Worm (Caenorhabditis elegans): ENCODE measurements around the gene B0524.6.

Gene B0524.6

DNA sequence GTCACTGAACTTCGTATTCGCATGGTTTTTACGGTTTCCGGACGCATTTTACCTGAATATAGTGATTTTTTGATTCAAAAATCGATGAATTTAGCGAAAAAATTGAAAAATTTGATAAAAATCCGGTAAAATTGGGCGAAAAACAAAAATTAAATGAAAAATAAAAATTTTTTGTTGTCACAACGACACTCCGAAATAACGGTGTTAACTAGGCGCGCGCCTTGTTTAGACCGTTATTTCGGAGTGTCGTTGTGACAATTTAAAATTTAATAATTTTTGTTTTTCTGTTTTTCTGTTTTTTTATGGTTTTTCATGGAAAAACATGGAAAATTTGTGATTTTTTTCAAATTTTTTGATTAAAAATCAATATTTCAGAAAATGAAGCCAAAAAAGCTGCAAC lies at the start of gene B0524.6, which contains the start of gene pqn-41:
TSS of gene B0524.6 (minus strand) at position 52 of the 400 bp plus-strand sequence.
TSS of gene pqn-41 (plus strand) at position 370 of the 400 bp plus-strand sequence.
- TF ChIP-seq W03F9.2 (tag; optimal IDR thresholded peaks at IDR 0.05) = peak; percentile 86
- no peak for TF ChIP-seq dao-5 (tag; optimal IDR thresholded peaks at IDR 0.05)

DNA sequence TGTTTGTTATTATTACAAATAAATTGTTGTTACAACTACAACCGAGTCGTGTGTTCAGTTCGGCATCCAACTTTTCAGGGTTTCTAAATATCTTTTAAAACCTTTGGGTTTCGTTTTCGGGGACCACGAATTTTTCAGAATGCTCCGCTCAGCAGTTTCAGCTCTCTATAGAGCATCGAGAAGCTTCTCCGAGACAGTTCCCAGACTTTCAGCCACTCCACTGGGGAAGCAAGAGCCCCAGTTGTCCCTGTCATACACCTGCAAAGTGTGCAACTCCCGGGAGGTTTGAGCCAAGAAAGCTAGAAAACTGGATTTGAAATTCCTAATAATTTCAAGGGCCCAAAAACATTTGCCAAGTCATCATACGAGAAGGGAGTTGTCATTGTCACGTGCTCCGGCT lies 45.9 kb upstream of the B0524.6 start, which contains the start of gene F53A3.7:
TSS of gene F53A3.7 (plus strand) at position 139 of the 400 bp plus-strand sequence.
- no peak for TF ChIP-seq him-1 (tag; optimal IDR thresholded peaks at IDR 0.05)

DNA sequence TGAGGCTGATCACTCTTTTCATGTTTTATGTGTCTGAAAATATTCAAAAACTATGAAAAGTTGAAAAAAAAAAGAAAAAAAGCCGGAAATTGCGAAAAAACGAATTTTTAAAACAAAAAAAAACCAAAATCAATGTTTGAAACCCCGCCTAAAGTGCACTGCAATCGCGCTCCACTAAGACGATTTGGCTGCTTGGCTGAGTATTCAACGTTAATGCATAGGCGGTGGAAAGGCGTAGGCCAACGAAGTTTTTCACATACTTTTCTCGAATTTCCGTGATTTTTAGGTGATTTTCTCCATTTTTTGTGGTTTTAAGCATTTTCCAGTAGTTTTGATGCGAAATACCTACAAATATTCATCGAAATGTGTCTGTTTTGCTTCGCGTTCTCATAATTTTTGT lies 44.8 kb upstream of the B0524.6 start, which contains the start of the genes polh-1 and rps-22:
TSS of gene polh-1 (minus strand) at position 34 of the 400 bp plus-strand sequence.
TSS of gene rps-22 (plus strand) at position 300 of the 400 bp plus-strand sequence.
- TF ChIP-seq dao-5 (tag; optimal IDR thresholded peaks at IDR 0.05) (no peak), him-1 (tag; optimal IDR thresholded peaks at IDR 0.05) (no peak), W03F9.2 (tag; optimal IDR thresholded peaks at IDR 0.05) (peak; percentile 94)

DNA sequence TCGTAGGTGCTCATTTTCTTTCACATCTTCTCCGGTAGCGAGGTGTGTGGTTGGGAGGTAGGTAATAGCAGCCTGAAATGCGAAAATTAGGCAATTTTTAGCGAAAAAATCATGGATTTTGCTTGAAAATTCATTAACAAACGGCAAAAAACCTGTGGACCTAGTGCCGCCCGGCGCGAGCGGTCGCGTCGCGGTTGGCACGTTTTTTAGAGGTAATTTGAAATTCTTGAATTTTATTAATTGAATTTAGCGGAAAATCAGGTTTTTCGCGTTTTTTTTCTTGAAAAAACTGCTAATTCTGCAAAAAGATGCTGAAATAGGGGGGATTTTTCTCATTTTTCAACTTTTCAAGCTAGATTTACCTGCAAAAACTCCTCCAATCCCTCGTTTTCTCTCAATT lies 43.9 kb upstream of the B0524.6 start:
- no peak for TF ChIP-seq him-1 (tag; optimal IDR thresholded peaks at IDR 0.05)
- TF ChIP-seq dao-5 (tag; optimal IDR thresholded peaks at IDR 0.05) = no peak
- TF ChIP-seq W03F9.2 (tag; optimal IDR thresholded peaks at IDR 0.05) = no peak

DNA sequence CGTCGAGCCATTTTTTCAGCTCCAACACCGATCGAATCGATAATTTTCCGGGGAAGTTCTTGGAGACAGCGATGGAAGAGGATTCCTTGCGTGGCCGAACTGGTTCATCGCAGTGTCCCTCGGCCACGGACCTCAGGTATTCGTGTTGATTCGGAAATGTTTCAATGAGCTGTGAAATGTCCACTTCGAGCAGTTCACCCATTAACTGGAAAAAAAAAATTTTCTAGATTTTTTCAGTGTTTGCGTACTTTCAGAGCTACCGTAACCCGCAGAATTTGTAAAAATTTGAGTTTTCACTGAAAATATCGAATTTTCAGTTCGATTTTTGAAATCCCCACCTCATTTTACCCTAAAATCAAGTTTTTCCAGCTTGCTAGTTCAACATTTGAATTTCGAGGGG lies 42.4 kb upstream of the B0524.6 start:
- no peak for TF ChIP-seq dao-5 (tag; optimal IDR thresholded peaks at IDR 0.05)
- no peak for TF ChIP-seq W03F9.2 (tag; optimal IDR thresholded peaks at IDR 0.05)
- no peak for TF ChIP-seq him-1 (tag; optimal IDR thresholded peaks at IDR 0.05)

DNA sequence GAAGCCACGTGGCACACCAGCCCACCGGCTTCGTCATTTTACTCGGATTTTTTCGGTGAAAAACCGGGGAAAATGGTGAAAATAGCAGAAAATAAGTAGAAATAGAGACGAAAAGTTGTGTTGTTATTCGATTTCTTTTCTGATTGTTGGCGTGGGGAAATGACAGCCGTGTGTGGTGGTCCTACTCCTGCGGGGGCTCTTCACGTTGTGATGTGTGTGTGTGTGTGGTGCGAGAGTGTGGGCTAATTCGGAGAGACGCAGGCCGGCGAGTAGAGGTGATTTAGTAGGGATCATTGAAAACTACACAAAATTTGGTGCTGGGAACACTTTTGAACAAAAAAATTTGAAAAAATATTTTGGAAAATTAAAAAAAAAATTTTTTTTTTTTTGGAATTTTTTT lies 38.0 kb upstream of the B0524.6 start, which contains the start of gene F53A3.1:
TSS of gene F53A3.1 (minus strand) at position 150 of the 400 bp plus-strand sequence.
- no peak for TF ChIP-seq dao-5 (tag; optimal IDR thresholded peaks at IDR 0.05)
- no peak for TF ChIP-seq him-1 (tag; optimal IDR thresholded peaks at IDR 0.05)
- TF ChIP-seq W03F9.2 (tag; optimal IDR thresholded peaks at IDR 0.05) = no peak

DNA sequence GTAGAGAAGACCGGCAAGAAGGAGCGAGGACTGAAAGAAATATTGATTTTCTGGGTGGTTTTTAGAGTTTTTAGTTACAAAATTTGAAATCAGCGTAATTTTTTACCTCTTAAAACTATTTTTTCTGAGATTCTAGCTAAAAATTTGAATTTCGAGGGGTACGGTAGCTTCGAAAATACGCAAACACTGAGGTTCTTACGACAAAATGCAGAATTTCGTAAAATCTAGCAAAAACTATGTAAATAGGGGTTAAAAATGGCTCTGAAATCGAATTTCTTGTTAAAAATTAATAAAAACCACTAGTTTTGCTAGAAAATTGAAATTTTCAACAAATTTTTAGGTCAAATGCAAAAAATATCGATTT lies 34.2 kb upstream of the B0524.6 start:
- TF ChIP-seq him-1 (tag; optimal IDR thresholded peaks at IDR 0.05) = no peak
- no peak for TF ChIP-seq dao-5 (tag; optimal IDR thresholded peaks at IDR 0.05)
- no peak for TF ChIP-seq W03F9.2 (tag; optimal IDR thresholded peaks at IDR 0.05)

DNA sequence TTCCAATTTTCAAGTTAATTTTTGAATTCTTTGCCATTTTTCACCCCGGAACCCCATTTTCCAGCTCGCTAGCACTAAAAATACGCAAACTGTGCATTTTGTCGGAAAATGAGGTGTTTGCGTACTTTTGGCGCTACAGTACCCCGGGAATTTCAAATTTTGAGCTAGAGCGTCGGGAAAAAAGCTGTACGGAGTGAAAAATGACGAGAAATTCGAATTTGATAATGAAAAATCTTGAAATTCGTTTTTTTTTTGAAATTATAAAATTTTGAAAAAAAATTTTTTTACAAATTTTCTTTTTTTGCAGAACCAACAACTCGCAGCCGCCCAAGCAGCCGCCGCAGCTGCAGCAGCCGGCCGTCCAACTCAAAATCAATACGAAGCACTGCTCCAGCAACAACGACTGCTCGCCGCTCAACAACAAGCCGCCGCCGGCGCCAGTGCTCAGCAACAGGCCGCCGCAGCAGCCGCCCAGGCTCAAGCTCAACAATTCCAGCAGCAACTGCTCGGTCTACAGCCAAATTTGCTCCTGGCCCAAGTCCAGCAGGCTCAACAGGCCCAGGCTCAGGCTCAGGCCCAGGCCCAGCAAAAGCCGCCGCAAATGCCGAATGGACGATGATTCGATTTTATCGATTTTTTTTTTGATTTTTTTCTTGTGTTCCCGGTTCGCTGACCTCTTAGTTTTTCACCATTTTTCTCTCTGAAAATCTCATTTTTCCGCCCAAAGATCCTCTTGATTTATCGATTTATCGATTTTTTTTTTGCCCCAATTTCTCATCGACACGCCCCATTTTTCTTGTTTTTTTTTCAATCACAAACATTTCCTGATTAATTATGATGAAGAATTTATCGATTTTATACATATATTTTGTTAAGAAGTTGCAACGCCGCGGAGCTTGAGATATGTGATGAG lies 33.5 kb upstream of the B0524.6 start:
- TF ChIP-seq him-1 (tag; optimal IDR thresholded peaks at IDR 0.05) (no peak), dao-5 (tag; optimal IDR thresholded peaks at IDR 0.05) (no peak), W03F9.2 (tag; optimal IDR thresholded peaks at IDR 0.05) (no peak)

DNA sequence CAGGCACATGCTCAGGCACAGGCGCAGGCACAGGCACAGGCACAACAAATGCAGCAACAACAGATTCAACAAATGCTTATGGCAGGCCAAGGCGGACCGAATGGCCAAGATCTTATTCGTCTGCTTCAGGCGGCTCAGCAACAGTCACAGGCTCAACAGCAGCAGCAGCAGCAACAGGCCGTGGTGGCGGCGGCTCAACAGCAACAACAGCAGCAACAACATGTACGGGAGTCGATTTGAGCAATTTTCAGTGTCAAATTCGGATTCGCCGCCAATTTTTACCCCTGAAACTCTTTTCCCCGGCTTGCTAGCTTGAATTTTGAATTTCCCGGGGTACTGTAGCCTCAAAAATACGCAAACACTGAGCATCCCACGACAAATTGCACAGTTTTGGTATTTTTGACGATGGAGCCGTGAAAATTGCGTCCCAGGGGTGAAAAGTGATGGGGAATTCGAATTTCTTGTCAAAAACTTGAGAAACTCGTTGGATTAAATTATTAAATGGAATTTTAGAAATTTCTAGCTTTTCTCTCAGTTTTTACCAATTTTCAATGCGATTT lies 32.5 kb upstream of the B0524.6 start:
- TF ChIP-seq dao-5 (tag; optimal IDR thresholded peaks at IDR 0.05) (no peak), him-1 (tag; optimal IDR thresholded peaks at IDR 0.05) (no peak), W03F9.2 (tag; optimal IDR thresholded peaks at IDR 0.05) (no peak)

DNA sequence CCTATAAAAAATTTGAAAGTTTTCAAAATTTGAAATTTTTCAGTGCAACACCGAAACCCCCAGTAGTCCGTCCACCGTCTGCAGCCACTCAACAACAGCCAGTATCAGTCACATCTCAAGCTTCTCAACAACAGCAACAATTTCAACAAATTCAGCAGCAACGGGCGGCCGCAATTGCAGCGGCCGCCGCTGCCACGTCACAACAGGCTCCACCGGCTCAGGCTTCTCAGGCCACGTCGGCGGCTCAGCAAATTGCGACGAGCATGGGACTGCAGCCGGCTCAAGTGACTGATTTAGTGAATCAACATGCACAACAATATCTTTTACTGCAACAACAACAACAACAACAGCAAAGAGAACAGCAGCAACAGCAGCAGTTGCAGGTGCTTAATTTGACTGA lies 28.7 kb upstream of the B0524.6 start:
- TF ChIP-seq him-1 (tag; optimal IDR thresholded peaks at IDR 0.05) = no peak
- TF ChIP-seq dao-5 (tag; optimal IDR thresholded peaks at IDR 0.05) = no peak
- no peak for TF ChIP-seq W03F9.2 (tag; optimal IDR thresholded peaks at IDR 0.05)

DNA sequence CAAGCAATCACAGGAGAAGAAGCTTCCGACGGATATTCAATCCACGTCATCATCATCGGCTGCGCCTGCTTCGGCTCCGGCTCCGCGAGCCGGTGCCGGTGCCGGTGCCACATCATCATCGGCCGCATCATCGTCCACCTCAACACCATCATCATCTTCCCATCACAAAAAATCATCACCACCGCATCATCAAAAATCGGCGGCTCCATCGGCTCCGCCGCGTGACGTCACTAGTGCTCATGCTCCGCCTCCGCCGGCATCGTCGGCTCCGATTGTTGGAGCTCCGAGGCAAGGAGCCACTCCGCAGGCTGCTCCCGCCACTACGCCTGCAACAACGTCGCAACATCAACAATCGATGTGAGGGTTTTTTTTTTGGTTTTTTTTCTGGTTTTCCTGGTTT lies 26.6 kb upstream of the B0524.6 start:
- TF ChIP-seq dao-5 (tag; optimal IDR thresholded peaks at IDR 0.05) = no peak
- no peak for TF ChIP-seq him-1 (tag; optimal IDR thresholded peaks at IDR 0.05)
- no peak for TF ChIP-seq W03F9.2 (tag; optimal IDR thresholded peaks at IDR 0.05)

DNA sequence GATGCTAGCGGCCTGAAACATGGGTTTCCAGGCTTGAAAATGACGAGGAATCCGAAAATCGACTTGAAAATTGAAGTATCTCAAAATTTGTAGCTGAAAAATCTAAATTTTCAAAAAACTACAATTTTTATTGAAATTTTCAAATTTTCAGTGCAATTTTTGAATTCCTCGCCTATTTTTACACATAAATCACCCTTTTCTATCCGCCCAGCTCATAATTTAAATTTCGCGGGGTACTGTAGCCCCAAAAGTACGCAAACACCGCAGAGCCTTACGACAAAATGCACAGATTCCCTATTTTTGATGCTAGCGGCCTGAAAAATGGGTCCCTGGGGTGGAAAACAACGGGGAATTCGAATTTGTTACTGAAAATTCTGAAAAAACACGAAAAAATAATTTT lies 26.1 kb upstream of the B0524.6 start:
- TF ChIP-seq him-1 (tag; optimal IDR thresholded peaks at IDR 0.05) (no peak), dao-5 (tag; optimal IDR thresholded peaks at IDR 0.05) (no peak), W03F9.2 (tag; optimal IDR thresholded peaks at IDR 0.05) (no peak)

DNA sequence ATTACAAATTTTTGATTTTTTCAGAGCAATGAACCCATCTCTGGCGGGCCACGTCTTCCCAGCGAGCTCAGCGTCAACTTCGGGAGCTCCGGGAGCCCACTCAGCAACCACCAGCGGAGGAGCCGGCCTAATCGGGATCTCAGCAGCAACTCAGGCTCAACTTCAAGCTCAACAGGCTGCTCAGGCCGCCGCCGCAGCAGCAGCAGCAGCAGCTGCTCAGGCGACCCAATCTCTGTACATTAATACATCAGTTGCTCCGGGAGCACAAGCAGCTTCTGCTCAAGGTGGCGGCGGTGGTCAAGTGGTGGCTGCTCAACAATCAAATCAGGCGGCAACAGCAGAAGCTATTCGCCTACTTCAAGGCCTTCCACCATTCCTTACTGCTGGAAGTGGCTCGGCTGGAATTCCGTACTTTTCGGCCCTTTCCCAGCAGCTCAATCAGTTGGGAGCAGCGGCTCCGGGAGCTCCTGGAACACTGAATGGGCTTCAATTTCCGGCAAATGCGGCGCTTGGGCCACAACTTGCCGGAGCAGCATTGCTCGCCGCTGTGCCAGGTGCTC lies 25.4 kb upstream of the B0524.6 start:
- no peak for TF ChIP-seq W03F9.2 (tag; optimal IDR thresholded peaks at IDR 0.05)
- TF ChIP-seq him-1 (tag; optimal IDR thresholded peaks at IDR 0.05) = no peak
- TF ChIP-seq dao-5 (tag; optimal IDR thresholded peaks at IDR 0.05) = no peak
